Worm (Caenorhabditis elegans) whole organism, L1 larva: Measurements from ENCODE around the gene rpl-5.
A peak's percentile ranks its signal among the peaks of the same experiment; 100 is the strongest.

Source experiments
- ama-1 ChIP-seq: fragments of 150-350 bp; optimal IDR thresholded peaks from 2 replicates; lab custom pipeline; 2014
- blmp-1 ChIP-seq: fragments of 150-350 bp; optimal IDR thresholded peaks from 2 replicates; lab custom pipeline; 2014; ENCODE audit warnings: missing biosample characterization, missing genetic modification characterization
- ceh-8 ChIP-seq: fragments of 200-800 bp; sonication (Bioruptor generic); optimal IDR thresholded peaks from 2 replicates; lab custom pipeline; 2018; ENCODE audit warnings: mild to moderate bottlenecking, missing genetic modification characterization, moderate library complexity, missing compliant biosample characterization
- dpl-1 ChIP-seq, 3 experiments: fragments of 150-350 bp in 2 of 3; sonication (generic microtip) in 1 of 3; optimal IDR thresholded peaks; 2 replicates each; lab custom pipeline; 2014 to 2017; ENCODE audit warnings: missing biosample characterization in 3 of 3, missing genetic modification characterization in 3 of 3, missing genetic modification reagents in 3 of 3
- efl-1 ChIP-seq, 4 experiments: fragments of 150-350 bp; optimal IDR thresholded peaks in 3 of 4; peaks in 1 of 4; 1 replicate in 1 of 4; 2 replicates in 3 of 4; lab custom pipeline; 2014; ENCODE audit warnings: missing biosample characterization in 2 of 4, missing genetic modification characterization in 2 of 4, missing genetic modification reagents in 2 of 4
- egl-27 ChIP-seq, 2 experiments: fragments of 150-350 bp in 1 of 2; sonication (generic microtip); optimal IDR thresholded peaks; 3 replicates each; lab custom pipeline; 2017 to 2018; ENCODE audit warnings: missing biosample characterization in 2 of 2, missing genetic modification characterization in 2 of 2, missing genetic modification reagents in 2 of 2
- elt-2 ChIP-seq: sonication (generic microtip); optimal IDR thresholded peaks from 2 replicates; lab custom pipeline; 2016; ENCODE audit warnings: missing genetic modification characterization, mild to moderate bottlenecking, inconsistent platforms, missing compliant biosample characterization, missing genetic modification reagents
- grh-1 ChIP-seq: fragments of 200-800 bp; sonication (Bioruptor generic); IDR thresholded peaks from 2 replicates; pipeline ENCODE4 v1.3.6; 2022; ENCODE audit warnings: missing genetic modification reagents, missing genetic modification characterization, missing compliant biosample characterization
- hlh-17 ChIP-seq: fragments of 200-800 bp; sonication (Bioruptor generic); optimal IDR thresholded peaks from 2 replicates; lab custom pipeline; 2018; ENCODE audit warnings: missing genetic modification characterization, mild to moderate bottlenecking, missing compliant biosample characterization, moderate library complexity, borderline replicate concordance
- isw-1 ChIP-seq: fragments of 200-800 bp; sonication (Bioruptor generic); IDR thresholded peaks from 2 replicates; pipeline ENCODE4 v1.3.6; 2022; ENCODE audit warnings: missing genetic modification characterization, missing compliant biosample characterization
- jun-1 ChIP-seq: fragments of 150-350 bp; optimal IDR thresholded peaks from 2 replicates; lab custom pipeline; 2014; ENCODE audit warnings: missing biosample characterization, missing genetic modification reagents, missing genetic modification characterization
- lin-13 ChIP-seq: fragments of 150-350 bp; optimal IDR thresholded peaks from 2 replicates; lab custom pipeline; 2014; ENCODE audit warnings: missing biosample characterization, missing genetic modification reagents, missing genetic modification characterization
- lin-15B ChIP-seq: fragments of 150-350 bp; sonication (generic microtip); optimal IDR thresholded peaks from 3 replicates; lab custom pipeline; 2014; ENCODE audit warnings: missing biosample characterization, missing genetic modification characterization
- lin-35 ChIP-seq, 2 experiments: fragments of 150-350 bp; optimal IDR thresholded peaks; 2 replicates each; lab custom pipeline; 2014; ENCODE audit warnings: missing biosample characterization in 2 of 2, missing genetic modification characterization in 2 of 2, missing genetic modification reagents in 2 of 2
- lin-39 ChIP-seq: fragments of 150-350 bp; optimal IDR thresholded peaks from 2 replicates; lab custom pipeline; 2014; ENCODE audit warnings: missing biosample characterization, missing genetic modification reagents, missing genetic modification characterization
- lir-3 ChIP-seq: sonication (generic microtip); optimal IDR thresholded peaks from 2 replicates; lab custom pipeline; 2016; ENCODE audit warnings: mild to moderate bottlenecking, missing genetic modification characterization, moderate library complexity, missing compliant biosample characterization; ENCODE audit not compliant: poor library complexity
- lsy-2 ChIP-seq, 2 experiments: fragments of 150-350 bp; optimal IDR thresholded peaks; 2 replicates each; lab custom pipeline; 2014; ENCODE audit warnings: missing biosample characterization in 2 of 2, missing genetic modification characterization in 2 of 2
- mep-1 ChIP-seq: fragments of 150-350 bp; optimal IDR thresholded peaks from 2 replicates; lab custom pipeline; 2014; ENCODE audit warnings: missing biosample characterization, missing genetic modification characterization
- nhr-71 ChIP-seq: sonication (generic microtip); optimal IDR thresholded peaks from 2 replicates; lab custom pipeline; 2016; ENCODE audit warnings: mild to moderate bottlenecking, missing genetic modification characterization, moderate library complexity, missing compliant biosample characterization
- nhr-90 ChIP-seq: sonication (generic microtip); optimal IDR thresholded peaks from 2 replicates; lab custom pipeline; 2016; ENCODE audit warnings: mild to moderate bottlenecking, missing genetic modification characterization, missing compliant biosample characterization; ENCODE audit not compliant: poor library complexity
- pqm-1 ChIP-seq: sonication (generic microtip); optimal IDR thresholded peaks from 3 replicates; lab custom pipeline; 2017; ENCODE audit warnings: missing biosample characterization, missing genetic modification characterization
- rnt-1 ChIP-seq: sonication (generic microtip); optimal IDR thresholded peaks from 2 replicates; lab custom pipeline; 2016; ENCODE audit warnings: mild to moderate bottlenecking, missing genetic modification characterization, moderate library complexity, missing compliant biosample characterization
- skn-1 ChIP-seq: fragments of 150-350 bp; optimal IDR thresholded peaks from 2 replicates; lab custom pipeline; 2014; ENCODE audit warnings: missing biosample characterization, missing genetic modification characterization
- snpc-4 ChIP-seq: fragments of 150-350 bp; optimal IDR thresholded peaks from 2 replicates; lab custom pipeline; 2014; ENCODE audit warnings: missing biosample characterization, missing genetic modification characterization
- sptf-1 ChIP-seq: fragments of 150-350 bp; optimal IDR thresholded peaks from 2 replicates; lab custom pipeline; 2014; ENCODE audit warnings: missing biosample characterization, missing genetic modification characterization
- tlp-1 ChIP-seq: fragments of 150-350 bp; optimal IDR thresholded peaks from 2 replicates; lab custom pipeline; 2014; ENCODE audit warnings: missing biosample characterization, missing genetic modification characterization
- unc-30 ChIP-seq: sonication (generic microtip); optimal IDR thresholded peaks from 2 replicates; lab custom pipeline; 2017; ENCODE audit warnings: missing biosample characterization, missing genetic modification characterization
- unc-86 ChIP-seq: sonication (generic microtip); optimal IDR thresholded peaks from 2 replicates; lab custom pipeline; 2016; ENCODE audit warnings: missing genetic modification characterization, missing compliant biosample characterization
- vab-15 ChIP-seq: sonication (generic microtip); optimal IDR thresholded peaks from 2 replicates; lab custom pipeline; 2017; ENCODE audit warnings: missing genotype, mild to moderate bottlenecking, missing genetic modification characterization, missing compliant biosample characterization
- xbp-1 ChIP-seq: sonication (generic microtip); optimal IDR thresholded peaks from 2 replicates; lab custom pipeline; 2016; ENCODE audit warnings: missing genetic modification characterization, missing compliant biosample characterization
- ztf-11 ChIP-seq, 2 experiments: sonication (generic microtip); optimal IDR thresholded peaks; 2 replicates each; lab custom pipeline; 2016 to 2017; ENCODE audit warnings: missing genetic modification characterization in 2 of 2, missing biosample characterization in 1 of 2, missing compliant biosample characterization in 1 of 2
- ztf-4 ChIP-seq: fragments of 150-350 bp; optimal IDR thresholded peaks from 2 replicates; lab custom pipeline; 2014; ENCODE audit warnings: missing biosample characterization, missing genetic modification characterization

Gene rpl-5

ce11 chrII:8566039-8566438 lies 3.7 kb upstream of the rpl-5 start, which contains the start of gene stc-1 (continued):
- TF ChIP-seq nhr-90 (tag; lab: Kevin White, UChicago) (peak; percentile 7), snpc-4 (tag; lab: Kevin White, UChicago) (no peak), lin-39 (tag; lab: Kevin White, UChicago) (no peak), tlp-1 (no peak), egl-27 (tag; optimal IDR thresholded peaks at IDR 0.05; lab: Kevin White, UChicago) (no peak), sptf-1 (tag; lab: Kevin White, UChicago) (no peak), nhr-71 (tag; lab: Kevin White, UChicago) (peak; percentile 29), lir-3 (tag; lab: Kevin White, UChicago) (no peak), pqm-1 (tag; lab: Kevin White, UChicago) (no peak), unc-30 (tag; lab: Kevin White, UChicago) (no peak), elt-2 (tag; lab: Kevin White, UChicago) (peak; percentile 30), xbp-1 (tag; lab: Kevin White, UChicago) (peak; percentile 78), lsy-2 (tag; optimal IDR thresholded peaks at IDR 0.05; lab: Kevin White, UChicago) (peak; percentile 6 to 69), blmp-1 (tag; lab: Kevin White, UChicago) (peak; percentile 34)

- TF ChIP-seq efl-1 (optimal IDR thresholded peaks at IDR 0.05; lab: Kevin White, UChicago) (no peak), efl-1 (GFP tag; optimal IDR thresholded peaks at IDR 0.05 in 1 of 2; lab: Kevin White, UChicago) (peak in 1 of 2 experiments; percentile 92), ceh-8 (GFP tag; lab: Kevin White, UChicago) (no peak), tlp-1 (peak; percentile 16), ztf-4 (tag; lab: Kevin White, UChicago) (no peak), rnt-1 (no peak), unc-30 (tag; lab: Kevin White, UChicago) (no peak), pqm-1 (tag; lab: Kevin White, UChicago) (peak; percentile 57), xbp-1 (tag; lab: Kevin White, UChicago) (no peak), snpc-4 (tag; lab: Kevin White, UChicago) (no peak), isw-1 (no peak), hlh-17 (GFP tag; lab: Kevin White, UChicago) (no peak), mep-1 (tag; lab: Kevin White, UChicago) (no peak), lin-13 (GFP tag; lab: Kevin White, UChicago) (no peak), unc-86 (tag; lab: Kevin White, UChicago) (no peak), skn-1 (tag; lab: Kevin White, UChicago) (no peak), lsy-2 (tag; optimal IDR thresholded peaks at IDR 0.05; lab: Kevin White, UChicago) (peak in 1 of 2 experiments; percentile 13), jun-1 (tag; lab: Kevin White, UChicago) (peak; percentile 30), ama-1 (peak; percentile 1), vab-15 (tag; lab: Kevin White, UChicago) (no peak), elt-2 (tag; lab: Kevin White, UChicago) (peak; percentile 85), ztf-11 (tag; optimal IDR thresholded peaks at IDR 0.05; lab: Kevin White, UChicago) (no peak), dpl-1 (GFP tag; optimal IDR thresholded peaks at IDR 0.05; lab: Kevin White, UChicago) (peak in 1 of 3 experiments; percentile 27), lin-35 (GFP tag; optimal IDR thresholded peaks at IDR 0.05; lab: Kevin White, UChicago) (peak in 1 of 2 experiments; percentile 54)
Observed at ce11 chrII:8566806-8567266, 2.9 kb upstream of the rpl-5 start, which contains the start of gene F54C9.3. Gene F54C9.3 (minus strand): TSS chrII:8566856.

ce11 chrII:8568234-8568969 lies 1.3 kb upstream of the rpl-5 start:
- no peak for TF ChIP-seq grh-1
- TF ChIP-seq, all 84 proteins: peak for 0

ce11 chrII:8570977-8571376 lies 1.2 kb downstream of the rpl-5 start, which contains the start of gene bcs-1:
Gene bcs-1 (plus strand): TSS chrII:8571085.
- TF ChIP-seq tlp-1 = no peak
- TF ChIP-seq lsy-2 (tag; optimal IDR thresholded peaks at IDR 0.05; lab: Kevin White, UChicago) = peak in 1 of 2 experiments; percentile 53
- no peak for TF ChIP-seq efl-1 (optimal IDR thresholded peaks at IDR 0.05; lab: Kevin White, UChicago)
- TF ChIP-seq efl-1 (GFP tag; optimal IDR thresholded peaks at IDR 0.05 in 1 of 2; lab: Kevin White, UChicago) = peak in 1 of 2 experiments; percentile 77
- no peak for TF ChIP-seq lin-15B (tag; lab: Kevin White, UChicago)
- TF ChIP-seq nhr-90 (tag; lab: Kevin White, UChicago) = no peak
